Fruit fly (Drosophila melanogaster): ENCODE data around the gene Lam.
A peak's percentile ranks its signal among the peaks of the same experiment; 100 is the strongest.

Lam gene

dm6 chr2L:5546518-5547287 lies 4.4 kb downstream of the Lam start, which contains the start of gene Oscillin (continued):
- TF ChIP-seq Sry-β (GFP tag; optimal IDR thresholded peaks at IDR 0.05) (no peak), Chrac-16 (GFP tag; optimal IDR thresholded peaks at IDR 0.05) (no peak), ham (GFP tag; IDR thresholded peaks at IDR 0.05) (no peak), CG17186 (GFP tag; optimal IDR thresholded peaks at IDR 0.05) (no peak), ftz-f1 (GFP tag; optimal IDR thresholded peaks at IDR 0.05) (no peak), Nf-YC (tag; optimal IDR thresholded peaks at IDR 0.05) (peak; percentile 72), CG2202 (tag; optimal IDR thresholded peaks at IDR 0.05) (peak; percentile 28), nom (GFP tag; optimal IDR thresholded peaks at IDR 0.05) (peak; percentile 47), CG11504 (tag; optimal IDR thresholded peaks at IDR 0.05) (peak; percentile 88), CG16813 (GFP tag; IDR thresholded peaks at IDR 0.05; ENCODE audit: partially characterized antibody) (peak; percentile 68; the same call in 2 of the 3 replicates), CG2889 (GFP tag; IDR thresholded peaks at IDR 0.05) (no peak), CG12071 (GFP tag; optimal IDR thresholded peaks at IDR 0.05) (no peak), CG18599 (GFP tag; optimal IDR thresholded peaks at IDR 0.05) (peak; percentile 89), hth (optimal IDR thresholded peaks at IDR 0.05) (no peak), Neu2 (GFP tag; optimal IDR thresholded peaks at IDR 0.05; ENCODE audit: borderline replicate concordance) (no peak), cg (GFP tag; optimal IDR thresholded peaks at IDR 0.05) (peak; percentile 75), slou (GFP tag; optimal IDR thresholded peaks at IDR 0.05) (peak; percentile 62), phol (tag; optimal IDR thresholded peaks at IDR 0.05) (peak; percentile 89), grau (tag; optimal IDR thresholded peaks at IDR 0.05) (peak; percentile 86), Ptx1 (GFP tag; IDR thresholded peaks at IDR 0.05) (peak; percentile 88), CG6254 (GFP tag; optimal IDR thresholded peaks at IDR 0.05) (peak; percentile 85), kay (GFP tag; optimal IDR thresholded peaks at IDR 0.05) (peak; percentile 73), CG8281 (tag; optimal IDR thresholded peaks at IDR 0.05) (peak; percentile 49), br (optimal IDR thresholded peaks at IDR 0.05) (no peak), unpg (GFP tag; optimal IDR thresholded peaks at IDR 0.05) (peak; percentile 88), Med (GFP tag) (peak; percentile 90), hb (GFP tag; IDR thresholded peaks at IDR 0.05; ENCODE audit: partially characterized antibody) (peak; percentile 84), Dll (GFP tag; IDR thresholded peaks at IDR 0.05; ENCODE audit: partially characterized antibody) (peak; percentile 66; the same call in 3 of the 4 replicates), NK7.1 (GFP tag; optimal IDR thresholded peaks at IDR 0.05) (no peak), CG8089 (GFP tag; optimal IDR thresholded peaks at IDR 0.05) (no peak), CG12299 (tag; optimal IDR thresholded peaks at IDR 0.05) (peak; percentile 66), CG12769 (tag; optimal IDR thresholded peaks at IDR 0.05) (peak; percentile 13), bsh (GFP tag; optimal IDR thresholded peaks at IDR 0.05) (peak in 1 of 2 experiments; percentile 93), CG5180 (GFP tag; optimal IDR thresholded peaks at IDR 0.05) (peak; percentile 69), CG10431 (GFP tag; optimal IDR thresholded peaks at IDR 0.05) (peak; percentile 77), zf30C (GFP tag; optimal IDR thresholded peaks at IDR 0.05) (no peak), CG10462 (GFP tag; optimal IDR thresholded peaks at IDR 0.05) (no peak), Hr3 (GFP tag; optimal IDR thresholded peaks at IDR 0.05) (no peak), zen (tag; optimal IDR thresholded peaks at IDR 0.05) (no peak), sim (GFP tag; IDR thresholded peaks at IDR 0.05) (peak; percentile 71), CG2116 (GFP tag; optimal IDR thresholded peaks at IDR 0.05) (peak; percentile 77), CG11723 (GFP tag; optimal IDR thresholded peaks at IDR 0.05) (peak; percentile 61), az2 (GFP tag; optimal IDR thresholded peaks at IDR 0.05) (peak; percentile 77), CG8359 (GFP tag; optimal IDR thresholded peaks at IDR 0.05; ENCODE audit: borderline replicate concordance) (peak; percentile 44), B-H1 (GFP tag; IDR thresholded peaks at IDR 0.05) (peak; percentile 72; the same call in 2 of the 3 replicates), Doc2 (GFP tag; IDR thresholded peaks at IDR 0.05) (no peak), fd102C (GFP tag; optimal IDR thresholded peaks at IDR 0.05) (no peak), tin (GFP tag; optimal IDR thresholded peaks at IDR 0.05) (peak; percentile 62), CG8944 (GFP tag; optimal IDR thresholded peaks at IDR 0.05) (no peak)

All from whole organism, embryonic.